Worm (Caenorhabditis elegans) whole organism, L4/young adult: ENCODE data around the gene F28F9.3.

Source experiments
- W03F9.2 ChIP-seq: fragments of 150-350 bp; optimal IDR thresholded peaks from 2 replicates; lab custom pipeline; 2014; ENCODE audit warnings: missing biosample characterization, missing genetic modification characterization
- dao-5 ChIP-seq: sonication (generic microtip); optimal IDR thresholded peaks from 2 replicates; lab custom pipeline; 2016; ENCODE audit warnings: missing genotype, missing genetic modification characterization, moderate library complexity, missing compliant biosample characterization
- him-1 ChIP-seq: sonication (generic microtip); optimal IDR thresholded peaks from 2 replicates; lab custom pipeline; 2016; ENCODE audit warnings: missing genotype, missing genetic modification reagents, missing genetic modification characterization, missing compliant biosample characterization

ce11 chrIV:3854606-3855005 is 27.9 kb downstream of the F28F9.3 start:
- TF ChIP-seq him-1 (tag; lab: Kevin White, UChicago) (no peak), dao-5 (tag; lab: Kevin White, UChicago) (no peak), W03F9.2 (tag; lab: Kevin White, UChicago) (no peak)
